Fruit fly (Drosophila melanogaster): Measurements from ENCODE around the gene TpnC73F.
A peak's percentile ranks its signal among the peaks of the same experiment; 100 is the strongest.

TpnC73F gene

dm6 chr3L:17012017-17012719 lies 33.7 kb upstream of the TpnC73F start, which contains the start of gene CG3764 (continued):
- TF ChIP-seq dysf (GFP tag; IDR thresholded peaks at IDR 0.05): peak; percentile 61; the same call in 2 of the 3 replicates
- TF ChIP-seq CG10366 (GFP tag; IDR thresholded peaks at IDR 0.05): no peak
- TF ChIP-seq Drgx (GFP tag; IDR thresholded peaks at IDR 0.05): 0 out of 2 replicates have a peak, but pooled peaks have one; percentile 6
- TF ChIP-seq CG12219 (GFP tag; optimal IDR thresholded peaks at IDR 0.05): peak; percentile 76
- TF ChIP-seq gt (GFP tag; IDR thresholded peaks at IDR 0.05): 0 out of 2 replicates have a peak, but pooled peaks have one; percentile 31
- TF ChIP-seq pb (GFP tag; optimal IDR thresholded peaks at IDR 0.05): peak; percentile 84
- no peak for TF ChIP-seq dati (GFP tag; IDR thresholded peaks at IDR 0.05)
- TF ChIP-seq ttk (GFP tag; IDR thresholded peaks at IDR 0.05): peak; percentile 62
- TF ChIP-seq bcd (GFP tag; optimal IDR thresholded peaks at IDR 0.05): peak; percentile 82
- TF ChIP-seq B-H1 (GFP tag; IDR thresholded peaks at IDR 0.05): peak; percentile 24; the same call in 1 of the 3 replicates
- peak; percentile 84 for TF ChIP-seq E2f2 (GFP tag; IDR thresholded peaks at IDR 0.05)
- TF ChIP-seq Pdp1 (GFP tag; optimal IDR thresholded peaks at IDR 0.05): peak; percentile 61 to 74
- TF ChIP-seq Mes4 (GFP tag; optimal IDR thresholded peaks at IDR 0.05): peak; percentile 83
- TF ChIP-seq emc (GFP tag; optimal IDR thresholded peaks at IDR 0.05): peak; percentile 71
- peak; percentile 46 for TF ChIP-seq BEAF-32 (GFP tag; optimal IDR thresholded peaks at IDR 0.05)
- TF ChIP-seq nom (GFP tag; optimal IDR thresholded peaks at IDR 0.05): peak; percentile 78
- TF ChIP-seq Dad (GFP tag; optimal IDR thresholded peaks at IDR 0.05): peak; percentile 75
- peak; percentile 44; the same call in 2 of the 3 replicates for TF ChIP-seq so (GFP tag; IDR thresholded peaks at IDR 0.05)
- TF ChIP-seq CG12391 (tag; optimal IDR thresholded peaks at IDR 0.05): peak; percentile 58
- peak; percentile 50 for TF ChIP-seq CG32532 (GFP tag; IDR thresholded peaks at IDR 0.05)
- peak; percentile 77 for TF ChIP-seq NK7.1 (GFP tag; optimal IDR thresholded peaks at IDR 0.05)
- TF ChIP-seq CG10147 (GFP tag; optimal IDR thresholded peaks at IDR 0.05): peak; percentile 73
- peak; percentile 77 for TF ChIP-seq CG1529 (GFP tag; optimal IDR thresholded peaks at IDR 0.05)
- peak; percentile 95 for TF ChIP-seq CG12659 (GFP tag; optimal IDR thresholded peaks at IDR 0.05)
- peak; percentile 65 for TF ChIP-seq jumu (GFP tag; optimal IDR thresholded peaks at IDR 0.05)
- peak; percentile 49 for TF ChIP-seq twi (tag; optimal IDR thresholded peaks at IDR 0.05)
- peak; percentile 80 for TF ChIP-seq sug (tag; optimal IDR thresholded peaks at IDR 0.05)
- peak; percentile 59 for TF ChIP-seq slp2 (GFP tag; optimal IDR thresholded peaks at IDR 0.05)
- TF ChIP-seq unpg (GFP tag; optimal IDR thresholded peaks at IDR 0.05): peak; percentile 63
- TF ChIP-seq Poxn (GFP tag; IDR thresholded peaks at IDR 0.05): no peak
- no peak for TF ChIP-seq ssp (GFP tag; IDR thresholded peaks at IDR 0.05)
- TF ChIP-seq sr (GFP tag; IDR thresholded peaks at IDR 0.05): peak; percentile 65; the same call in 1 of the 3 replicates
- no peak for TF ChIP-seq Neu2 (GFP tag; optimal IDR thresholded peaks at IDR 0.05; ENCODE audit: borderline replicate concordance)
- TF ChIP-seq H15 (GFP tag; IDR thresholded peaks at IDR 0.05): peak; percentile 61; the same call in 1 of the 3 replicates
- TF ChIP-seq NC2α (GFP tag; optimal IDR thresholded peaks at IDR 0.05): peak; percentile 53
- TF ChIP-seq klu (GFP tag; IDR thresholded peaks at IDR 0.05): no peak
- peak; percentile 67 for TF ChIP-seq chn (GFP tag; optimal IDR thresholded peaks at IDR 0.05)
- TF ChIP-seq Hey (tag; optimal IDR thresholded peaks at IDR 0.05): peak; percentile 79
- TF ChIP-seq abd-A (tag; optimal IDR thresholded peaks at IDR 0.05): no peak
- peak; percentile 89 for TF ChIP-seq CG13296 (GFP tag; optimal IDR thresholded peaks at IDR 0.05)
- TF ChIP-seq CG15514 (GFP tag; optimal IDR thresholded peaks at IDR 0.05): peak; percentile 92
- TF ChIP-seq CG1792 (GFP tag; optimal IDR thresholded peaks at IDR 0.05): peak; percentile 53
- TF ChIP-seq Dll (GFP tag; IDR thresholded peaks at IDR 0.05; ENCODE audit: partially characterized antibody): peak; percentile 50; the same call in 2 of the 4 replicates
- TF ChIP-seq CG2199 (GFP tag; IDR thresholded peaks at IDR 0.05): no peak
- TF ChIP-seq CG3407 (GFP tag; optimal IDR thresholded peaks at IDR 0.05): peak; percentile 89
- TF ChIP-seq CG14441 (GFP tag; IDR thresholded peaks at IDR 0.05): peak; percentile 66
- TF ChIP-seq kah (GFP tag; optimal IDR thresholded peaks at IDR 0.05): peak; percentile 79
- TF ChIP-seq CG6654 (GFP tag; optimal IDR thresholded peaks at IDR 0.05): peak; percentile 28
- TF ChIP-seq Nf-YB (GFP tag; optimal IDR thresholded peaks at IDR 0.05): peak; percentile 65
